Worm (Caenorhabditis elegans): ENCODE data around the gene hdl-2.

- no peak for TF ChIP-seq ztf-1 (GFP tag; conservative IDR thresholded peaks at IDR 0.05)
- TF ChIP-seq lin-39 (tag; optimal IDR thresholded peaks at IDR 0.05): no peak
- no peak for TF ChIP-seq sem-4 (tag; optimal IDR thresholded peaks at IDR 0.05)
These were observed 47.2 kb downstream of the hdl-2 start for ce11 chrIV:8921166-8921565.
